Fruit fly (Drosophila melanogaster) whole organism, embryonic: ENCODE measurements around the gene eIF4A.

Experiments
- BtbVII ChIP-seq: fragments of 200-800 bp; sonication (Bioruptor generic); optimal IDR thresholded peaks from 3 replicates; lab custom pipeline; 2017; ENCODE audit warnings: missing biosample characterization, mild to moderate bottlenecking, missing genetic modification characterization
- CG10654 ChIP-seq: fragments of 200-800 bp; sonication (Bioruptor generic); optimal IDR thresholded peaks from 2 replicates; lab custom pipeline; 2016; ENCODE audit warnings: missing biosample characterization, missing genetic modification characterization
- CG12942 ChIP-seq: fragments of 200-800 bp; sonication (Bioruptor generic); optimal IDR thresholded peaks from 3 replicates; lab custom pipeline; 2016; ENCODE audit warnings: missing biosample characterization, missing genetic modification characterization
- CG13424 ChIP-seq: fragments of 200-800 bp; sonication (Bioruptor generic); optimal IDR thresholded peaks from 2 replicates; lab custom pipeline; 2019; ENCODE audit warnings: missing biosample characterization, mild to moderate bottlenecking, missing genetic modification characterization, moderate library complexity
- CG13775 ChIP-seq: fragments of 200-800 bp; sonication (Bioruptor generic); optimal IDR thresholded peaks from 3 replicates; lab custom pipeline; 2017; ENCODE audit warnings: missing biosample characterization, mild to moderate bottlenecking, missing genetic modification characterization
- CG14441 ChIP-seq: fragments of 200-800 bp; sonication (Bioruptor generic); IDR thresholded peaks from 2 replicates; pipeline ENCODE4 v1.3.6; 2022; ENCODE audit warnings: missing biosample characterization, missing genetic modification characterization
- CG14965 ChIP-seq: fragments of 200-800 bp; sonication (Bioruptor generic); optimal IDR thresholded peaks from 2 replicates; lab custom pipeline; 2016; ENCODE audit warnings: missing biosample characterization, missing genetic modification characterization, borderline replicate concordance
- CG15269 ChIP-seq: fragments of 200-800 bp; sonication (Bioruptor generic); optimal IDR thresholded peaks from 2 replicates; lab custom pipeline; 2018; ENCODE audit warnings: missing biosample characterization, mild to moderate bottlenecking, missing genetic modification characterization, moderate library complexity
- CG15514 ChIP-seq: fragments of 200-800 bp; sonication (Bioruptor generic); optimal IDR thresholded peaks from 3 replicates; lab custom pipeline; 2017; ENCODE audit warnings: missing biosample characterization, missing genetic modification characterization, mild to moderate bottlenecking, moderate library complexity, missing genetic modification reagents
- CG17612 ChIP-seq: fragments of 200-800 bp; sonication (Bioruptor generic); IDR thresholded peaks from 2 replicates; pipeline ENCODE4 v1.3.6; 2022; ENCODE audit warnings: missing biosample characterization, missing genetic modification characterization
- CG1832 ChIP-seq: fragments of 200-800 bp; sonication (Bioruptor generic); optimal IDR thresholded peaks from 2 replicates; lab custom pipeline; 2017; ENCODE audit warnings: missing biosample characterization, mild to moderate bottlenecking, missing genetic modification characterization, inconsistent platforms
- CG31365 ChIP-seq: fragments of 200-800 bp; sonication (Bioruptor generic); optimal IDR thresholded peaks from 2 replicates; lab custom pipeline; 2018; ENCODE audit warnings: missing biosample characterization, mild to moderate bottlenecking, missing genetic modification characterization
- CG32772 ChIP-seq: fragments of 200-800 bp; sonication (Bioruptor generic); IDR thresholded peaks from 2 replicates; pipeline ENCODE4 v1.3.6; 2022; ENCODE audit warnings: missing biosample characterization, missing genetic modification characterization
- CG34376 ChIP-seq: fragments of 200-800 bp; sonication (Bioruptor generic); optimal IDR thresholded peaks from 2 replicates; lab custom pipeline; 2018; ENCODE audit warnings: missing biosample characterization, mild to moderate bottlenecking, missing genetic modification characterization
- CG3838 ChIP-seq: fragments of 200-800 bp; sonication (Bioruptor generic); optimal IDR thresholded peaks from 3 replicates; lab custom pipeline; 2016; ENCODE audit warnings: missing biosample characterization, missing genetic modification characterization
- CG4730 ChIP-seq: fragments of 200-800 bp; sonication (Bioruptor generic); IDR thresholded peaks from 2 replicates; pipeline ENCODE4 v1.3.6; 2022; ENCODE audit warnings: missing biosample characterization, missing genetic modification characterization
- CG8290 ChIP-seq, 3 experiments: fragments of 200-800 bp; sonication (Bioruptor generic); optimal IDR thresholded peaks; 2 replicates each; lab custom pipeline; 2016 to 2019; ENCODE audit warnings: missing biosample characterization in 3 of 3, missing genetic modification characterization in 3 of 3, mild to moderate bottlenecking in 2 of 3, moderate library complexity in 1 of 3
- CG9817 ChIP-seq: fragments of 200-800 bp; sonication (Bioruptor generic); optimal IDR thresholded peaks from 2 replicates; lab custom pipeline; 2018; ENCODE audit warnings: missing biosample characterization, mild to moderate bottlenecking, missing genetic modification characterization, moderate library complexity
- CTCF ChIP-seq: fragments of 200-800 bp; sonication (Bioruptor generic); optimal IDR thresholded peaks from 2 replicates; lab custom pipeline; 2017; ENCODE audit warnings: missing biosample characterization, mild to moderate bottlenecking, missing genetic modification characterization, moderate library complexity
- Dfd ChIP-seq, 2 experiments: fragments of >200 bp; optimal IDR thresholded peaks; 2 replicates each; lab custom pipeline; 2017; ENCODE audit warnings: missing biosample characterization in 2 of 2, missing genetic modification characterization in 2 of 2
- Ets65A ChIP-seq: fragments of 200-800 bp; sonication (Bioruptor generic); peaks from one replicate; lab custom pipeline; 2016; ENCODE audit warnings: missing biosample characterization, missing genetic modification characterization
- Hmr ChIP-seq: fragments of 200-800 bp; sonication (Bioruptor generic); optimal IDR thresholded peaks from 3 replicates; lab custom pipeline; 2017; ENCODE audit warnings: mild to moderate bottlenecking, missing biosample characterization, missing genetic modification reagents, missing genetic modification characterization
- Hmx ChIP-seq: fragments of 200-800 bp; sonication (Bioruptor generic); optimal IDR thresholded peaks from 2 replicates; lab custom pipeline; 2016; ENCODE audit warnings: missing biosample characterization, missing genetic modification characterization
- Hr51 ChIP-seq, 2 experiments: fragments of 200-800 bp; sonication (Bioruptor generic); optimal IDR thresholded peaks; 2 replicates in 1 of 2; 3 replicates in 1 of 2; lab custom pipeline; 2016 to 2018; ENCODE audit warnings: missing biosample characterization in 2 of 2, missing genetic modification characterization in 2 of 2, mild to moderate bottlenecking in 1 of 2, moderate library complexity in 1 of 2
- MBD-R2 ChIP-seq: fragments of 200-800 bp; sonication (Bioruptor generic); IDR thresholded peaks from 2 replicates; pipeline ENCODE4 v1.3.6; 2022; ENCODE audit warnings: missing biosample characterization, missing genetic modification characterization
- Nf-YA ChIP-seq: fragments of 200-800 bp; sonication (Bioruptor generic); IDR thresholded peaks from 2 replicates; pipeline ENCODE4 v1.3.6; 2022; ENCODE audit warnings: missing biosample characterization, missing genetic modification characterization
- Poxn ChIP-seq: fragments of 200-800 bp; sonication (Bioruptor generic); IDR thresholded peaks from 2 replicates; pipeline ENCODE4 v1.3.6; 2022; ENCODE audit warnings: missing biosample characterization, missing genetic modification characterization
- Ravus ChIP-seq: fragments of 200-800 bp; sonication (Bioruptor generic); IDR thresholded peaks from 2 replicates; pipeline ENCODE4 v1.3.6; 2022; ENCODE audit warnings: missing biosample characterization, missing genetic modification characterization
- amos ChIP-seq: fragments of 200-800 bp; sonication (Bioruptor generic); IDR thresholded peaks from 2 replicates; pipeline ENCODE4 v1.3.6; 2022; ENCODE audit warnings: missing biosample characterization, missing genetic modification characterization; ENCODE audit not compliant: partially characterized antibody
- ara ChIP-seq: fragments of 200-800 bp; sonication (Bioruptor generic); IDR thresholded peaks from 2 replicates; pipeline ENCODE4 v1.3.6; 2022; ENCODE audit warnings: missing biosample characterization, missing genetic modification characterization
- az2 ChIP-seq: fragments of 200-800 bp; sonication (Bioruptor generic); optimal IDR thresholded peaks from 3 replicates; lab custom pipeline; 2016; ENCODE audit warnings: missing biosample characterization, missing genetic modification characterization
- bsh ChIP-seq, 2 experiments: fragments of 200-800 bp; sonication (Bioruptor generic); optimal IDR thresholded peaks; 2 replicates each; lab custom pipeline; 2017 to 2018; ENCODE audit warnings: mild to moderate bottlenecking in 2 of 2, missing biosample characterization in 2 of 2, missing genetic modification characterization in 2 of 2, moderate library complexity in 1 of 2
- corto ChIP-seq: fragments of 200-800 bp; sonication (Bioruptor generic); optimal IDR thresholded peaks from 2 replicates; lab custom pipeline; 2016; ENCODE audit warnings: missing biosample characterization, mild to moderate bottlenecking, missing genetic modification characterization, moderate library complexity
- crol ChIP-seq: fragments of 200-800 bp; sonication (Bioruptor generic); IDR thresholded peaks from 2 replicates; pipeline ENCODE4 v1.3.6; 2022; ENCODE audit warnings: missing biosample characterization, missing genetic modification characterization
- dan ChIP-seq: fragments of 200-800 bp; sonication (Bioruptor generic); IDR thresholded peaks from 2 replicates; pipeline ENCODE4 v1.3.6; 2022; ENCODE audit warnings: missing biosample characterization, missing genetic modification characterization
- exex ChIP-seq: fragments of 200-800 bp; sonication (Bioruptor generic); optimal IDR thresholded peaks from 4 replicates; lab custom pipeline; 2018; ENCODE audit warnings: missing biosample characterization, mild to moderate bottlenecking, missing genetic modification characterization, moderate library complexity
- eyg ChIP-seq: fragments of 200-800 bp; sonication (Bioruptor generic); optimal IDR thresholded peaks from 3 replicates; lab custom pipeline; 2016; ENCODE audit warnings: missing biosample characterization, missing genetic modification characterization
- h ChIP-seq: fragments of >200 bp; optimal IDR thresholded peaks from 2 replicates; lab custom pipeline; 2017
- kah ChIP-seq: fragments of 200-800 bp; sonication (Bioruptor generic); optimal IDR thresholded peaks from 2 replicates; lab custom pipeline; 2018; ENCODE audit warnings: missing biosample characterization, mild to moderate bottlenecking, missing genetic modification characterization
- ken ChIP-seq: fragments of 200-800 bp; sonication (Bioruptor generic); IDR thresholded peaks from 3 replicates; pipeline ENCODE4 v1.3.6; 2022; ENCODE audit warnings: missing biosample characterization, missing genetic modification characterization
- lbe ChIP-seq: fragments of 200-800 bp; sonication (Bioruptor generic); optimal IDR thresholded peaks from 2 replicates; lab custom pipeline; 2016; ENCODE audit warnings: missing biosample characterization, mild to moderate bottlenecking, missing genetic modification characterization
- org-1 ChIP-seq: fragments of 200-800 bp; sonication (Bioruptor generic); optimal IDR thresholded peaks from 2 replicates; lab custom pipeline; 2017; ENCODE audit warnings: missing biosample characterization, missing genetic modification characterization
- pzg ChIP-seq: fragments of 200-800 bp; sonication (Bioruptor generic); optimal IDR thresholded peaks from 3 replicates; lab custom pipeline; 2018; ENCODE audit warnings: missing biosample characterization, mild to moderate bottlenecking, missing genetic modification characterization, moderate library complexity
- ranshi ChIP-seq: fragments of 200-800 bp; sonication (Bioruptor generic); IDR thresholded peaks from 2 replicates; pipeline ENCODE4 v1.3.6; 2022; ENCODE audit warnings: missing biosample characterization, missing genetic modification characterization
- sima ChIP-seq: fragments of 200-800 bp; sonication (Bioruptor generic); optimal IDR thresholded peaks from 2 replicates; lab custom pipeline; 2016; ENCODE audit warnings: missing biosample characterization, missing genetic modification characterization
- slbo ChIP-seq: fragments of 200-800 bp; sonication (Bioruptor generic); IDR thresholded peaks from 2 replicates; pipeline ENCODE4 v1.3.6; 2022; ENCODE audit warnings: missing biosample characterization, missing genetic modification characterization
- sob ChIP-seq: fragments of 200-800 bp; sonication (Bioruptor generic); IDR thresholded peaks from 2 replicates; pipeline ENCODE4 v1.3.6; 2022; ENCODE audit warnings: missing biosample characterization, missing genetic modification characterization
- tll ChIP-seq, 2 experiments: fragments of 200-800 bp in 1 of 2; fragments of >200 bp in 1 of 2; sonication (Bioruptor generic) in 1 of 2; optimal IDR thresholded peaks; 2 replicates each; lab custom pipeline; 2017 to 2019; ENCODE audit warnings: missing biosample characterization in 2 of 2, missing genetic modification characterization in 2 of 2, mild to moderate bottlenecking in 1 of 2, moderate library complexity in 1 of 2
- usp ChIP-seq: fragments of >200 bp; optimal IDR thresholded peaks from 2 replicates; lab custom pipeline; 2017; ENCODE audit warnings: missing biosample characterization, missing genetic modification characterization
- vnd ChIP-seq: fragments of 200-800 bp; sonication (Bioruptor generic); IDR thresholded peaks from 3 replicates; pipeline ENCODE4 v1.3.6; 2022; ENCODE audit warnings: missing biosample characterization, missing genetic modification characterization; ENCODE audit not compliant: partially characterized antibody
- vvl ChIP-seq: fragments of 200-800 bp; sonication (Bioruptor generic); IDR thresholded peaks from 2 replicates; pipeline ENCODE4 v1.3.6; 2022; ENCODE audit warnings: missing biosample characterization, missing genetic modification characterization

eIF4A gene

dm6 chr2L:5997609-5998229 lies 16.2 kb downstream of the eIF4A start (continued):
- TF ChIP-seq exex (tag; lab: Kevin White, UChicago) (peak; percentile 4), amos (GFP tag; lab: Robert Waterston, UW) (no peak), ranshi (GFP tag; lab: Robert Waterston, UW) (peak; percentile 23; the same call in 1 of the 2 replicates), Nf-YA (GFP tag; lab: Robert Waterston, UW) (no peak), MBD-R2 (GFP tag; lab: Robert Waterston, UW) (no peak), kah (GFP tag; lab: Kevin White, UChicago) (peak; percentile 90), Hr51 (GFP tag; optimal IDR thresholded peaks at IDR 0.05; lab: Kevin White, UChicago) (no peak), CG4730 (GFP tag; lab: Robert Waterston, UW) (no peak), CG15514 (GFP tag; lab: Kevin White, UChicago) (peak; percentile 66), crol (GFP tag; lab: Robert Waterston, UW) (no peak), corto (GFP tag; lab: Kevin White, UChicago) (no peak), lbe (GFP tag; lab: Kevin White, UChicago) (no peak), slbo (GFP tag; lab: Robert Waterston, UW) (no peak), CG34376 (GFP tag; lab: Kevin White, UChicago) (peak; percentile 82), vnd (GFP tag; lab: Robert Waterston, UW) (no peak), Hmr (GFP tag; lab: Kevin White, UChicago) (no peak), pzg (peak; percentile 13), ken (GFP tag; lab: Robert Waterston, UW) (no peak), ara (GFP tag; lab: Robert Waterston, UW) (no peak), Ets65A (GFP tag; lab: Kevin White, UChicago) (peak; percentile 44), tll (GFP tag; optimal IDR thresholded peaks at IDR 0.05; lab: Kevin White, UChicago) (no peak), sima (GFP tag; lab: Kevin White, UChicago) (no peak), Poxn (no peak), CG8290 (GFP tag; optimal IDR thresholded peaks at IDR 0.05; lab: Kevin White, UChicago) (peak; percentile 37), CG8290 (tag; optimal IDR thresholded peaks at IDR 0.05; lab: Kevin White, UChicago) (peak in 1 of 2 experiments; percentile 37), CTCF (peak; percentile 47), dan (GFP tag; lab: Robert Waterston, UW) (no peak), CG32772 (GFP tag; lab: Robert Waterston, UW) (no peak), CG3838 (GFP tag; lab: Kevin White, UChicago) (no peak), BtbVII (GFP tag; lab: Kevin White, UChicago) (peak; percentile 79), CG10654 (no peak), CG9817 (tag; lab: Kevin White, UChicago) (no peak), Ravus (GFP tag; lab: Robert Waterston, UW) (no peak), bsh (GFP tag; optimal IDR thresholded peaks at IDR 0.05; lab: Kevin White, UChicago) (peak; percentile 13 to 56), CG12942 (GFP tag; lab: Kevin White, UChicago) (no peak), Dfd (GFP tag; optimal IDR thresholded peaks at IDR 0.05; lab: Kevin White, UChicago) (no peak), vvl (GFP tag; lab: Robert Waterston, UW) (peak; percentile 59), CG13424 (tag; lab: Kevin White, UChicago) (peak; percentile 11), CG17612 (GFP tag; lab: Robert Waterston, UW) (no peak), CG14965 (GFP tag; lab: Kevin White, UChicago) (no peak), CG1832 (GFP tag; lab: Kevin White, UChicago) (no peak), CG14441 (GFP tag; lab: Robert Waterston, UW) (0 out of 2 replicates have a peak, but pooled peaks have one; percentile 8), eyg (GFP tag; lab: Kevin White, UChicago) (peak; percentile 5), h (no peak), sob (GFP tag; lab: Robert Waterston, UW) (peak; percentile 42; the same call in 1 of the 2 replicates), az2 (no peak), usp (no peak), CG13775 (GFP tag; lab: Kevin White, UChicago) (peak; percentile 20), CG31365 (tag; lab: Kevin White, UChicago) (peak; percentile 74), CG15269 (tag; lab: Kevin White, UChicago) (no peak), Hmx (GFP tag; lab: Kevin White, UChicago) (no peak), org-1 (GFP tag; lab: Kevin White, UChicago) (peak; percentile 50)
